Fruit fly (Drosophila melanogaster) whole organism, embryonic: ENCODE measurements around the gene CG32939.

Source experiments
- Ada2b ChIP-seq: fragments of 200-800 bp; sonication (Bioruptor generic); IDR thresholded peaks from 2 replicates; pipeline ENCODE4 v1.3.6; 2022; ENCODE audit warnings: missing biosample characterization, missing genetic modification characterization
- BtbVII ChIP-seq: fragments of 200-800 bp; sonication (Bioruptor generic); optimal IDR thresholded peaks from 3 replicates; lab custom pipeline; 2017; ENCODE audit warnings: missing biosample characterization, mild to moderate bottlenecking, missing genetic modification characterization
- CG10321 ChIP-seq: fragments of 200-800 bp; sonication (Bioruptor generic); IDR thresholded peaks from 2 replicates; pipeline ENCODE4 v1.3.6; 2022; ENCODE audit warnings: missing biosample characterization, missing genetic modification characterization
- CG10959 ChIP-seq: fragments of 200-800 bp; sonication (Bioruptor generic); IDR thresholded peaks from 2 replicates; pipeline ENCODE4 v1.3.6; 2022; ENCODE audit warnings: missing biosample characterization, missing genetic modification characterization
- CG11723 ChIP-seq: fragments of 200-800 bp; sonication (Bioruptor generic); optimal IDR thresholded peaks from 2 replicates; lab custom pipeline; 2017; ENCODE audit warnings: missing biosample characterization, mild to moderate bottlenecking, missing genetic modification characterization
- CG12236 ChIP-seq: fragments of 200-800 bp; sonication (Bioruptor generic); optimal IDR thresholded peaks from 2 replicates; lab custom pipeline; 2016; ENCODE audit warnings: missing biosample characterization, missing genetic modification characterization
- CG12769 ChIP-seq: fragments of 200-800 bp; sonication (Bioruptor generic); optimal IDR thresholded peaks from 2 replicates; lab custom pipeline; 2019; ENCODE audit warnings: missing biosample characterization, mild to moderate bottlenecking, missing genetic modification characterization, moderate library complexity
- CG14050 ChIP-seq: fragments of 200-800 bp; sonication (Bioruptor generic); IDR thresholded peaks from 3 replicates; pipeline ENCODE4 v1.3.6; 2022; ENCODE audit warnings: missing biosample characterization, missing genetic modification characterization
- CG14860 ChIP-seq: fragments of 200-800 bp; sonication (Bioruptor generic); IDR thresholded peaks from 3 replicates; pipeline ENCODE4 v1.3.6; 2022; ENCODE audit warnings: missing biosample characterization, missing genetic modification characterization; ENCODE audit not compliant: partially characterized antibody
- CG17359 ChIP-seq: fragments of 200-800 bp; sonication (Bioruptor generic); optimal IDR thresholded peaks from 3 replicates; lab custom pipeline; 2018; ENCODE audit warnings: missing biosample characterization, mild to moderate bottlenecking, missing genetic modification characterization, moderate library complexity
- CG18764 ChIP-seq: fragments of 200-800 bp; sonication (Bioruptor generic); optimal IDR thresholded peaks from 3 replicates; lab custom pipeline; 2016; ENCODE audit warnings: missing biosample characterization, missing genetic modification characterization
- CG3847 ChIP-seq: fragments of 200-800 bp; sonication (Bioruptor generic); IDR thresholded peaks from 2 replicates; pipeline ENCODE4 v1.3.6; 2022; ENCODE audit warnings: missing biosample characterization, missing genetic modification characterization
- CG4328 ChIP-seq: fragments of 200-800 bp; sonication (Bioruptor generic); optimal IDR thresholded peaks from 3 replicates; lab custom pipeline; 2017; ENCODE audit warnings: missing biosample characterization, missing genetic modification reagents, missing genetic modification characterization
- CG43689 ChIP-seq: fragments of 200-800 bp; sonication (Bioruptor generic); IDR thresholded peaks from 2 replicates; pipeline ENCODE4 v1.3.6; 2022; ENCODE audit warnings: missing biosample characterization, missing genetic modification characterization
- CG5180 ChIP-seq: fragments of 200-800 bp; sonication (Bioruptor generic); optimal IDR thresholded peaks from 3 replicates; lab custom pipeline; 2017; ENCODE audit warnings: missing biosample characterization, missing genetic modification characterization, mild to moderate bottlenecking, moderate library complexity, missing genetic modification reagents
- CG6654 ChIP-seq: fragments of 200-800 bp; sonication (Bioruptor generic); optimal IDR thresholded peaks from 2 replicates; lab custom pipeline; 2017; ENCODE audit warnings: missing biosample characterization, mild to moderate bottlenecking, missing genetic modification characterization
- CG6854 ChIP-seq: fragments of 200-800 bp; sonication (Bioruptor generic); optimal IDR thresholded peaks from 3 replicates; lab custom pipeline; 2017; ENCODE audit warnings: missing biosample characterization, mild to moderate bottlenecking, missing genetic modification characterization
- CG7745 ChIP-seq: fragments of 200-800 bp; sonication (Bioruptor generic); optimal IDR thresholded peaks from 2 replicates; lab custom pipeline; 2018; ENCODE audit warnings: missing biosample characterization, mild to moderate bottlenecking, missing genetic modification characterization, moderate library complexity
- CG8388 ChIP-seq: fragments of 200-800 bp; sonication (Bioruptor generic); optimal IDR thresholded peaks from 2 replicates; lab custom pipeline; 2019; ENCODE audit warnings: missing biosample characterization, mild to moderate bottlenecking, missing genetic modification characterization, moderate library complexity
- Dad ChIP-seq: fragments of 200-800 bp; sonication (Bioruptor generic); optimal IDR thresholded peaks from 3 replicates; lab custom pipeline; 2016; ENCODE audit warnings: missing biosample characterization, missing genetic modification characterization
- Drgx ChIP-seq: fragments of 200-800 bp; sonication (Bioruptor generic); IDR thresholded peaks from 2 replicates; pipeline ENCODE4 v1.3.6; 2022; ENCODE audit warnings: missing biosample characterization, missing genetic modification characterization
- Eip74EF ChIP-seq, 2 experiments: fragments of 200-800 bp in 1 of 2; fragments of >200 bp in 1 of 2; sonication (Bioruptor generic) in 1 of 2; optimal IDR thresholded peaks; 2 replicates each; lab custom pipeline; 2017 to 2019; ENCODE audit warnings: missing biosample characterization in 2 of 2, missing genetic modification characterization in 2 of 2, mild to moderate bottlenecking in 1 of 2, moderate library complexity in 1 of 2
- HLH4C ChIP-seq: fragments of 200-800 bp; sonication (Bioruptor generic); IDR thresholded peaks from 3 replicates; pipeline ENCODE4 v1.3.6; 2022; ENCODE audit warnings: missing biosample characterization, missing genetic modification characterization; ENCODE audit not compliant: partially characterized antibody
- Spps ChIP-seq: fragments of 200-800 bp; sonication (Bioruptor generic); optimal IDR thresholded peaks from 2 replicates; lab custom pipeline; 2018; ENCODE audit warnings: missing biosample characterization, mild to moderate bottlenecking, missing genetic modification characterization
- YL-1 ChIP-seq: fragments of 200-800 bp; sonication (Bioruptor generic); optimal IDR thresholded peaks from 3 replicates; lab custom pipeline; 2017; ENCODE audit warnings: missing biosample characterization, mild to moderate bottlenecking, missing genetic modification characterization
- ash1 ChIP-seq: fragments of 200-800 bp; sonication (Bioruptor generic); optimal IDR thresholded peaks from 2 replicates; lab custom pipeline; 2018; ENCODE audit warnings: missing biosample characterization, mild to moderate bottlenecking, missing genetic modification characterization
- bab2 ChIP-seq: fragments of 200-800 bp; sonication (Bioruptor generic); optimal IDR thresholded peaks from 2 replicates; lab custom pipeline; 2016; ENCODE audit warnings: missing biosample characterization, missing genetic modification characterization
- bsh ChIP-seq, 2 experiments: fragments of 200-800 bp; sonication (Bioruptor generic); optimal IDR thresholded peaks; 2 replicates each; lab custom pipeline; 2017 to 2018; ENCODE audit warnings: mild to moderate bottlenecking in 2 of 2, missing biosample characterization in 2 of 2, missing genetic modification characterization in 2 of 2, moderate library complexity in 1 of 2
- cas ChIP-seq: fragments of 200-800 bp; sonication (Bioruptor generic); IDR thresholded peaks from 2 replicates; pipeline ENCODE4 v1.3.6; 2022; ENCODE audit warnings: missing biosample characterization, missing genetic modification characterization
- ci ChIP-seq: fragments of 200-800 bp; sonication (Bioruptor generic); IDR thresholded peaks from 3 replicates; pipeline ENCODE4 v1.3.6; 2022; ENCODE audit warnings: missing biosample characterization, missing genetic modification characterization
- crol ChIP-seq: fragments of 200-800 bp; sonication (Bioruptor generic); IDR thresholded peaks from 2 replicates; pipeline ENCODE4 v1.3.6; 2022; ENCODE audit warnings: missing biosample characterization, missing genetic modification characterization
- da ChIP-seq: fragments of 200-800 bp; sonication (Bioruptor generic); optimal IDR thresholded peaks from 2 replicates; lab custom pipeline; 2016; ENCODE audit warnings: missing biosample characterization, missing genetic modification characterization
- dimm ChIP-seq: fragments of 200-800 bp; sonication (Bioruptor generic); IDR thresholded peaks from 2 replicates; pipeline ENCODE4 v1.3.6; 2022; ENCODE audit warnings: missing biosample characterization, missing genetic modification characterization
- dysf ChIP-seq: fragments of 200-800 bp; sonication (Bioruptor generic); IDR thresholded peaks from 3 replicates; pipeline ENCODE4 v1.3.6; 2022; ENCODE audit warnings: missing biosample characterization, missing genetic modification characterization
- fd102C ChIP-seq: fragments of 200-800 bp; sonication (Bioruptor generic); optimal IDR thresholded peaks from 2 replicates; lab custom pipeline; 2018; ENCODE audit warnings: missing biosample characterization, mild to moderate bottlenecking, missing genetic modification characterization, moderate library complexity
- fd96Cb ChIP-seq: fragments of 200-800 bp; sonication (Bioruptor generic); optimal IDR thresholded peaks from 2 replicates; lab custom pipeline; 2018; ENCODE audit warnings: missing biosample characterization, mild to moderate bottlenecking, missing genetic modification characterization, moderate library complexity
- ind ChIP-seq: fragments of 200-800 bp; sonication (Bioruptor generic); optimal IDR thresholded peaks from 3 replicates; lab custom pipeline; 2016; ENCODE audit warnings: missing biosample characterization, missing genetic modification characterization
- jing ChIP-seq: fragments of 200-800 bp; sonication (Bioruptor generic); optimal IDR thresholded peaks from 2 replicates; lab custom pipeline; 2018; ENCODE audit warnings: missing biosample characterization, mild to moderate bottlenecking, missing genetic modification characterization
- jumu ChIP-seq: fragments of 200-800 bp; sonication (Bioruptor generic); optimal IDR thresholded peaks from 3 replicates; lab custom pipeline; 2016; ENCODE audit warnings: missing biosample characterization, missing genetic modification characterization
- ken ChIP-seq: fragments of 200-800 bp; sonication (Bioruptor generic); IDR thresholded peaks from 3 replicates; pipeline ENCODE4 v1.3.6; 2022; ENCODE audit warnings: missing biosample characterization, missing genetic modification characterization
- maf-S ChIP-seq: fragments of 200-800 bp; sonication (Bioruptor generic); optimal IDR thresholded peaks from 2 replicates; lab custom pipeline; 2016; ENCODE audit warnings: missing biosample characterization, missing genetic modification characterization
- nerfin-1 ChIP-seq: fragments of 200-800 bp; sonication (Bioruptor generic); optimal IDR thresholded peaks from 3 replicates; lab custom pipeline; 2019; ENCODE audit warnings: missing biosample characterization, mild to moderate bottlenecking, missing genetic modification characterization, moderate library complexity
- org-1 ChIP-seq: fragments of 200-800 bp; sonication (Bioruptor generic); optimal IDR thresholded peaks from 2 replicates; lab custom pipeline; 2017; ENCODE audit warnings: missing biosample characterization, missing genetic modification characterization
- run ChIP-seq: fragments of 200-800 bp; sonication (Bioruptor generic); optimal IDR thresholded peaks from 3 replicates; lab custom pipeline; 2018; ENCODE audit warnings: missing biosample characterization, mild to moderate bottlenecking, missing genetic modification characterization
- sob ChIP-seq: fragments of 200-800 bp; sonication (Bioruptor generic); IDR thresholded peaks from 2 replicates; pipeline ENCODE4 v1.3.6; 2022; ENCODE audit warnings: missing biosample characterization, missing genetic modification characterization
- stc ChIP-seq: fragments of 200-800 bp; sonication (Bioruptor generic); IDR thresholded peaks from 2 replicates; pipeline ENCODE4 v1.3.6; 2022; ENCODE audit warnings: missing biosample characterization, missing genetic modification characterization
- tll ChIP-seq, 2 experiments: fragments of 200-800 bp in 1 of 2; fragments of >200 bp in 1 of 2; sonication (Bioruptor generic) in 1 of 2; optimal IDR thresholded peaks; 2 replicates each; lab custom pipeline; 2017 to 2019; ENCODE audit warnings: missing biosample characterization in 2 of 2, missing genetic modification characterization in 2 of 2, mild to moderate bottlenecking in 1 of 2, moderate library complexity in 1 of 2
- trh ChIP-seq: fragments of 200-800 bp; sonication (Bioruptor generic); optimal IDR thresholded peaks from 2 replicates; lab custom pipeline; 2016; ENCODE audit warnings: missing biosample characterization, missing genetic modification characterization
- wor ChIP-seq: fragments of 200-800 bp; sonication (Bioruptor generic); IDR thresholded peaks from 2 replicates; pipeline ENCODE4 v1.3.6; 2022; ENCODE audit warnings: missing biosample characterization, missing genetic modification characterization
- z ChIP-seq: fragments of 200-800 bp; sonication (Bioruptor generic); IDR thresholded peaks from 3 replicates; pipeline ENCODE4 v1.3.6; 2022; ENCODE audit warnings: missing biosample characterization, missing genetic modification characterization
- zfh2 ChIP-seq: fragments of 200-800 bp; sonication (Bioruptor generic); optimal IDR thresholded peaks from 2 replicates; lab custom pipeline; 2016; ENCODE audit warnings: missing biosample characterization, missing genetic modification characterization

The CG32939 gene

DNA sequence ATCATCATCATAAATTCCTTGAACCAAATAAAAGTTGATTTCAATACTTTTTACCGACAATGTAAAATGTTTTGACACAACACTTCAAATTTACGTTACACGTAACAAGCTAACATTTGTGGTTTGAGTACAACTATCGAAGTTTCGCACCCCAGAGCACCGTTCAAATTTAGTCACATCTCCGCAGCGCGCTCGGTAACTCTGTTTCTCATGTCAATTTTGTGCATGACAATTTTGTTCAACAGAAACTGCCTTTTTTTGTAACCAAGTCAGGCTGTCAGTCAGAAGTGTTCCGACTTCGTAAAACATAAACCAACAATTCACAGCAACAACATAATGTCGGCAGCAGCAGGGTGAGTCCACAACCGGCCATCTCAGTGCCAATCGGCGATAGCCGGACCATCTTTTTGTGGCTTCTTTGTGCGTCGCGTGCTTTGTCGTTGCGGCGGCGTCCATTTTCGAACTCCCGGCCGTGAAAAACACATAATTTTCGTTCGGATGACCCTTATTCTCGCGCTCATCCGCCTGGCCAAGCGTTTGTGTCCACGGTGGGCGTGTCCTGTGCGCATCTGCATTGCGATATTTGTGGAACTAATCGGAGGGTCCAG lies 15.0 kb upstream of the CG32939 start, which contains the start of gene p23 (continued):
- no peak for TF ChIP-seq cas
- no peak for TF ChIP-seq org-1 (GFP tag; lab: Kevin White, UChicago)
- no peak for TF ChIP-seq CG8388
- TF ChIP-seq CG7745 (tag; lab: Kevin White, UChicago): no peak
- no peak for TF ChIP-seq Spps
- TF ChIP-seq CG10959 (GFP tag; lab: Robert Waterston, UW): no peak
- peak; percentile 84 for TF ChIP-seq nerfin-1 (tag; lab: Kevin White, UChicago)
- TF ChIP-seq bsh (GFP tag; optimal IDR thresholded peaks at IDR 0.05; lab: Kevin White, UChicago): no peak
- TF ChIP-seq Dad (GFP tag; lab: Kevin White, UChicago): peak; percentile 15
- no peak for TF ChIP-seq CG12236 (GFP tag; lab: Kevin White, UChicago)
- no peak for TF ChIP-seq trh (GFP tag; lab: Kevin White, UChicago)
- no peak for TF ChIP-seq maf-S (GFP tag; lab: Kevin White, UChicago)
- TF ChIP-seq wor: no peak
- 0 out of 3 replicates have a peak, but pooled peaks have one; percentile 17 for TF ChIP-seq HLH4C (GFP tag; lab: Robert Waterston, UW)
- no peak for TF ChIP-seq Eip74EF (GFP tag; optimal IDR thresholded peaks at IDR 0.05; lab: Kevin White, UChicago)
- TF ChIP-seq dysf (GFP tag; lab: Robert Waterston, UW): no peak
- no peak for TF ChIP-seq ash1 (GFP tag; lab: Kevin White, UChicago)
- TF ChIP-seq stc (GFP tag; lab: Robert Waterston, UW): no peak
- TF ChIP-seq CG4328 (GFP tag; lab: Kevin White, UChicago): no peak
- TF ChIP-seq CG11723: no peak
- no peak for TF ChIP-seq zfh2 (GFP tag; lab: Kevin White, UChicago)
- TF ChIP-seq ci: 0 out of 3 replicates have a peak, but pooled peaks have one; percentile 12
- peak; percentile 84 for TF ChIP-seq YL-1 (GFP tag; lab: Kevin White, UChicago)
- no peak for TF ChIP-seq dimm (GFP tag; lab: Robert Waterston, UW)
- no peak for TF ChIP-seq fd96Cb
- TF ChIP-seq bab2 (GFP tag; lab: Kevin White, UChicago): no peak
- TF ChIP-seq CG18764: no peak
- no peak for TF ChIP-seq CG14050 (GFP tag; lab: Robert Waterston, UW)
- TF ChIP-seq CG10321 (GFP tag; lab: Robert Waterston, UW): no peak
- no peak for TF ChIP-seq da (GFP tag; lab: Kevin White, UChicago)
- no peak for TF ChIP-seq jumu (GFP tag; lab: Kevin White, UChicago)
- TF ChIP-seq CG12769 (tag; lab: Kevin White, UChicago): no peak
- no peak for TF ChIP-seq Ada2b
- no peak for TF ChIP-seq ken
- TF ChIP-seq crol (GFP tag; lab: Robert Waterston, UW): no peak
- no peak for TF ChIP-seq fd102C (GFP tag; lab: Kevin White, UChicago)
- no peak for TF ChIP-seq CG43689
- TF ChIP-seq sob (GFP tag; lab: Robert Waterston, UW): peak; percentile 62
- no peak for TF ChIP-seq ind
- no peak for TF ChIP-seq run
- TF ChIP-seq CG17359: no peak
- peak in 1 of 2 experiments; percentile 57 for TF ChIP-seq tll (GFP tag; optimal IDR thresholded peaks at IDR 0.05; lab: Kevin White, UChicago)
- TF ChIP-seq CG14860 (GFP tag; lab: Robert Waterston, UW): no peak; the same call in 2 of the 3 replicates
- no peak for TF ChIP-seq Drgx
- TF ChIP-seq jing (GFP tag; lab: Kevin White, UChicago): no peak
- TF ChIP-seq CG6654: no peak
- TF ChIP-seq CG3847 (GFP tag; lab: Robert Waterston, UW): peak; percentile 81
- TF ChIP-seq BtbVII (GFP tag; lab: Kevin White, UChicago): no peak
- no peak for TF ChIP-seq CG6854 (GFP tag; lab: Kevin White, UChicago)
- no peak for TF ChIP-seq z
- no peak for TF ChIP-seq CG5180 (GFP tag; lab: Kevin White, UChicago)
